Worm (Caenorhabditis elegans) whole organism, mixed stage, embryonic: Measurements from ENCODE around the gene ndub-6.

ENCODE experiments used
- M03D4.4 ChIP-seq: sonication (generic microtip); optimal IDR thresholded peaks from 2 replicates; lab custom pipeline; 2017; ENCODE audit warnings: mild to moderate bottlenecking, missing genetic modification characterization, missing compliant biosample characterization
- blmp-1 ChIP-seq: fragments of 150-350 bp; optimal IDR thresholded peaks from 2 replicates; lab custom pipeline; 2014; ENCODE audit warnings: missing biosample characterization, missing genetic modification characterization
- ceh-83 ChIP-seq: fragments of 200-800 bp; sonication (Bioruptor generic); optimal IDR thresholded peaks from 2 replicates; lab custom pipeline; 2018; ENCODE audit warnings: mild to moderate bottlenecking, missing genetic modification characterization, missing compliant biosample characterization
- ces-1 ChIP-seq: fragments of 150-350 bp; optimal IDR thresholded peaks from 2 replicates; lab custom pipeline; 2014; ENCODE audit warnings: missing biosample characterization, missing genetic modification reagents, missing genetic modification characterization
- ham-2 ChIP-seq: fragments of 200-800 bp; sonication (Bioruptor generic); optimal IDR thresholded peaks from 2 replicates; lab custom pipeline; 2018; ENCODE audit warnings: mild to moderate bottlenecking, missing genetic modification characterization, missing compliant biosample characterization
- lin-13 ChIP-seq: fragments of 150-350 bp; optimal IDR thresholded peaks from 2 replicates; lab custom pipeline; 2014; ENCODE audit warnings: missing biosample characterization, missing genetic modification characterization
- pha-4 ChIP-seq: fragments of 150-350 bp; optimal IDR thresholded peaks from 2 replicates; lab custom pipeline; 2018; ENCODE audit warnings: missing biosample characterization, missing genetic modification reagents, missing genetic modification characterization

DNA sequence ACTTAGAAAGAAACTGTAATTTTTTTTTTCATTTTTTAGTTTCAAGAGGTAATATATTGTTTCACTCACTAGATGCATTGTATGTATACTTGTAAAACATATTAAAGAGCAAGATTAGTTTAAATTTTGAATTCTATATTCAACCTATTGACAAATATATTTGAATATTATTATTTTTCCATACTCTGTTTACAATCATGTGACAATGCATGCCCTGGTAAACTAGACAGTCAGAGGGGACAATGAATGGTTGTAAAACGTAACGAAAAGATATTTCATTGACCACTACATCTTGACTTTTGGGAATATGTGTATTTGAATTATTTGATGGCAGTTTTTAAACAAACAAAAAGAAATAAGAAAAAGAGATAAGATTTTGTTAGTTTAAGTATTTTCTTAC lies 29.9 kb upstream of the ndub-6 start:
- TF ChIP-seq ceh-83 (GFP tag; lab: Kevin White, UChicago) (no peak), blmp-1 (no peak), lin-13 (no peak), ces-1 (no peak), M03D4.4 (no peak), pha-4 (tag; lab: Kevin White, UChicago) (no peak), ham-2 (GFP tag; lab: Kevin White, UChicago) (no peak)
